Worm (Caenorhabditis elegans): ENCODE data around the gene eef-1A.1.

The eef-1A.1 gene

DNA sequence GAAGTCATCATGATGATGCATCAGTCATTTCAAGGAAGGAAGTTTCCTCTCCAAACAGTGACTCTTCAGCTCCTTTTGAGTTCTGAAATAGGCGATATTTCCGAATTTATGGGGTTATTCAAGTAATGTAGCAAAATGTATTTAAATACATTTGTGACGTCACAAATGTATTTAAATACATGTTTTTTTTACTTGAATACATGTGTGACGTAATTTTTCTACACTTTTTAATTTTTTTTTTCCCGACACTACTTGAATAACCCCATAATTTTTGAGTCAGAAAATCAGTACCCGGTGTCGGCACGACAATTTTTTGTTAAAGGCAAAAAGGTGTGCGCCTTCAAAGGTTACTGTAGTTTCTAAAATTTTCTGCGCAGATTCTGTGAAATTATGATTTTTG lies 3.4 kb upstream of the eef-1A.1 start:
- TF ChIP-seq unc-62 (GFP tag; optimal IDR thresholded peaks at IDR 0.05) (no peak), nhr-12 (tag; optimal IDR thresholded peaks at IDR 0.05) (no peak), ama-1 (optimal IDR thresholded peaks at IDR 0.05) (no peak), lsy-2 (tag; optimal IDR thresholded peaks at IDR 0.05) (no peak), C34F6.9 (tag; optimal IDR thresholded peaks at IDR 0.05) (no peak), R02D3.7 (tag; optimal IDR thresholded peaks at IDR 0.05) (no peak), lin-13 (GFP tag; optimal IDR thresholded peaks at IDR 0.05) (no peak), nhr-21 (tag; optimal IDR thresholded peaks at IDR 0.05) (no peak), nhr-77 (tag; optimal IDR thresholded peaks at IDR 0.05) (no peak)

DNA sequence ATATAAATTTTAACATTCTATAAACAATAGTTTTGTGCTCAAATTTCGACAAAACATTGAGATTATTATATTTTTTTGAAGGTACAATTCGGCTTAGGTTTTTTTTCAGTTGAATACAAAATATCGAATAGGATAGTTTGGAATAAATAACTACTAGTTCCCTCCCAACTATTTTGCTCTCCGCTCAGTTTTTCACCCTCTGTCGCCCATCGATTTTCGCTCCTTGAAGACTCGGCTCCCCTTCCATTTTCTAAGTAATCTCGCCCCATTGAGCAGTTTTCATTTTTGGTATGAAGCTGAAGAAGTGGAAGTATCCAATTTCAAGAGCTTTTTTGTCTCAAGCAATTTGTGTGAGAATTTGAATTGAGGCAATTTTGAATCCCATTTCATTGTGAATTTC lies 2.2 kb upstream of the eef-1A.1 start, which contains the start of gene F31E3.2:
TSS of gene F31E3.2 (plus strand) at position 301 of the 400 bp plus-strand sequence.
- TF ChIP-seq lsy-2 (tag; optimal IDR thresholded peaks at IDR 0.05) (peak in 1 of 2 experiments; percentile 27), mbf-1 (tag; optimal IDR thresholded peaks at IDR 0.05) (no peak), unc-55 (GFP tag; optimal IDR thresholded peaks at IDR 0.05) (peak; percentile 40), C34F6.9 (tag; optimal IDR thresholded peaks at IDR 0.05) (peak; percentile 40)

DNA sequence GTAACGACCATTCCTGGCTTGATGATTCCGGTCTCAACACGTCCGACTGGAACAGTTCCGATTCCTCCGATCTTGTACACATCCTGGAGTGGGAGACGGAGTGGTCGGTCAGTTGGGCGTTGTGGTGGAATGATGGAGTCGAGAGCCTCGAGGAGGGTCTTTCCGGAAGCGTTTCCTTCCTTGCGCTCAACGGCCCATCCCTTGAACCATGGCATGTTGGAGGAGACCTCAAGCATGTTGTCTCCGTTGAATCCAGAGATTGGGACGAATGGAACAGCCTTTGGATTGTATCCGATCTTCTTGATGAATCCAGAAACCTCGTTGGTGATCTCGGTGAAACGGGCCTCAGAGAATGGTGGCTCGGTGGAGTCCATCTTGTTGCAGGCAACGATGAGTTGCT lies 768 bp downstream of the eef-1A.1 start:
- TF ChIP-seq egl-27 (tag; optimal IDR thresholded peaks at IDR 0.05) (no peak), skn-1 (tag; optimal IDR thresholded peaks at IDR 0.05) (no peak), fos-1 (tag; optimal IDR thresholded peaks at IDR 0.05) (no peak), ZK546.5 (tag; optimal IDR thresholded peaks at IDR 0.05) (no peak), ztf-4 (tag; optimal IDR thresholded peaks at IDR 0.05) (no peak), gmeb-1 (tag; optimal IDR thresholded peaks at IDR 0.05) (no peak), mab-5 (tag; optimal IDR thresholded peaks at IDR 0.05) (no peak), lin-39 (tag; optimal IDR thresholded peaks at IDR 0.05) (no peak), nhr-21 (tag; optimal IDR thresholded peaks at IDR 0.05) (no peak)

DNA sequence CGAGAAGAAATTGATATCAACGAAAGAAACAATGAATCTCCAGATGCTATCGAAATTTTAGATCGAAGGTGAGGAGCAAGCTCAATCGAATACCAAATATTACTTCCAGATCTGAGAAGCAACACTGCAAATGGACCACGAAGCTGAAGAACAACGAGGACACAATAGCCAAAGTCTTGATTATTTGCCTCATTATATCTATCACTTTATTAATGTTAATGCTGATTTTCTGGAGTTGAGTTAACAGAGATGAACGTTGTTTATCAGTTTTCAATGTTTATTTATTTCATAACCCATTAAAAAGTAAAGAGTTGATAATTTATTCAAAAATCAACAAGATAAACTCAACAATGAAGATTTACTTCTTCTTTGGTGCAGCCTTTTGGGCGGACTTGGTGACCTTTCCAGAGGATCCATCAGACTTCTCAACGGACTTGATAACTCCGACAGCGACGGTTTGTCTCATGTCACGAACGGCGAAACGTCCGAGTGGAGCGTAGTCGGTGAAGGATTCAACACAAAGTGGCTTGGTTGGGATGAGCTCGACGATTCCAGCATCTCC lies 1.6 kb downstream of the eef-1A.1 start:
- TF ChIP-seq lsy-2 (tag; optimal IDR thresholded peaks at IDR 0.05) (peak in 1 of 2 experiments; percentile 2), Y55F3AM.14 (GFP tag; optimal IDR thresholded peaks at IDR 0.05) (peak; percentile 20), sma-9 (GFP tag; optimal IDR thresholded peaks at IDR 0.05) (no peak), sma-9 (tag; optimal IDR thresholded peaks at IDR 0.05) (no peak), nhr-21 (tag; optimal IDR thresholded peaks at IDR 0.05) (peak; percentile 6)

DNA sequence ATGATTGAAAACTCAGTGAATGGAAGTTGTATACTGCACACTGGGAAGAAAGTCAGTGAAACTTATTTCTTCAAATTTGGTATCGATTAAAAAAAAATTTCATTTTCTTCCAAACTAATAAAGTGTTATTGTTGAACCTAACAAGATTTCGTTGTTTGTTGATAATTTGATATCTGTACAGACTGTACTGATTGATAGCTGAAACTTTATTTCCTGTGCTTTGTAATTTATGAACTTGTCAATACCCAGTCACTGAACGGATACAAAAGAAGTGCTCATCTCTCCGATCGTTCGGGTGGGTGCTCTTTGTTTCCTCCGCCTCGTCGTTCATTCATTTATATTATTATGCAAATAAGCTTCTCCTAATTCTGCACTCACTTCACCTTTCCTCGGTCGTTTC lies 2.4 kb downstream of the eef-1A.1 start, which contains the start of gene F31E3.12:
TSS of gene F31E3.12 (plus strand) at position 301 of the 400 bp plus-strand sequence.
- TF ChIP-seq unc-39 (tag; optimal IDR thresholded peaks at IDR 0.05), result no peak

DNA sequence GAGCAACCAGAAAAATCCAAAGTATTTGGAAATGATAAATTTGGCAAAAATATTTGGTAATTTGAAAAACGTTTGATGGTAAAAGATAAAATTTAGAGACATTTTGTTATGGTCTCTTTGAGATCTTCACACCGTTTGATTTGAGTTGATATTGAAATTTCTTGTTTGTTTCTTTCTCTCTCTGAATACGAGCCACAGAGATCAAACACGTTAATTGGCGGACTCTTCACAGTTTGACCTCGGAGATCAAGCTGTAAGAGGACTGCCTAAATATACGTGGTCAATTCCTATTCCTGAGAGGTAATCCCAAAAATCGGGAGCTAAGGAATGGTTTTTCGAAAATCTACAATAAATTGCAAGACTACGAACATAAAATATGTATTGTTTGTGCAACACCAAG lies 2.9 kb downstream of the eef-1A.1 start:
- TF ChIP-seq lin-13 (GFP tag; optimal IDR thresholded peaks at IDR 0.05) (no peak), F13H6.1 (tag; optimal IDR thresholded peaks at IDR 0.05) (no peak), nhr-129 (tag; optimal IDR thresholded peaks at IDR 0.05) (no peak), ceh-82 (tag; optimal IDR thresholded peaks at IDR 0.05) (no peak), skn-1 (tag; optimal IDR thresholded peaks at IDR 0.05) (no peak), ztf-11 (tag; optimal IDR thresholded peaks at IDR 0.05) (no peak), mdl-1 (tag; optimal IDR thresholded peaks at IDR 0.05) (no peak), nhr-237 (tag; optimal IDR thresholded peaks at IDR 0.05) (no peak), nhr-6 (tag; optimal IDR thresholded peaks at IDR 0.05) (no peak), nhr-11 (tag; optimal IDR thresholded peaks at IDR 0.05) (no peak), peb-1 (tag; optimal IDR thresholded peaks at IDR 0.05) (no peak), ztf-1 (GFP tag; conservative IDR thresholded peaks at IDR 0.05) (no peak), crh-2 (tag; optimal IDR thresholded peaks at IDR 0.05) (no peak), mab-5 (tag; optimal IDR thresholded peaks at IDR 0.05) (no peak), nhr-25 (tag; optimal IDR thresholded peaks at IDR 0.05) (no peak)
